Worm (Caenorhabditis elegans) whole organism, L4/young adult: Measurements from ENCODE around the gene E03H12.7.

Source experiments
- W03F9.2 ChIP-seq: fragments of 150-350 bp; optimal IDR thresholded peaks from 2 replicates; lab custom pipeline; 2014; ENCODE audit warnings: missing biosample characterization, missing genetic modification characterization
- dao-5 ChIP-seq: sonication (generic microtip); optimal IDR thresholded peaks from 2 replicates; lab custom pipeline; 2016; ENCODE audit warnings: missing genotype, missing genetic modification characterization, moderate library complexity, missing compliant biosample characterization
- him-1 ChIP-seq: sonication (generic microtip); optimal IDR thresholded peaks from 2 replicates; lab custom pipeline; 2016; ENCODE audit warnings: missing genotype, missing genetic modification reagents, missing genetic modification characterization, missing compliant biosample characterization

E03H12.7 gene

ce11 chrIV:4938664-4939063 is 49.8 kb downstream of the E03H12.7 start, which contains the start of gene str-168:
str-168 (plus strand) TSS chrIV:4938964.
- no peak for TF ChIP-seq dao-5
- TF ChIP-seq W03F9.2 (tag; lab: Kevin White, UChicago) = no peak
- TF ChIP-seq him-1 (tag; lab: Kevin White, UChicago) = no peak
